Worm (Caenorhabditis elegans) whole organism, L4 larva: ENCODE data around the gene flp-19.

Experiments used
- ces-1 ChIP-seq: fragments of 150-350 bp; sonication (generic microtip); optimal IDR thresholded peaks from 4 replicates; lab custom pipeline; 2014; ENCODE audit warnings: missing biosample characterization, missing genetic modification reagents, missing genetic modification characterization
- jun-1 ChIP-seq: fragments of 150-350 bp; optimal IDR thresholded peaks from 2 replicates; lab custom pipeline; 2014; ENCODE audit warnings: missing biosample characterization, missing genetic modification reagents, missing genetic modification characterization
- nhr-237 ChIP-seq: sonication (generic microtip); optimal IDR thresholded peaks from 2 replicates; lab custom pipeline; 2017; ENCODE audit warnings: missing biosample characterization, missing genetic modification characterization
- nhr-28 ChIP-seq: fragments of 150-350 bp; optimal IDR thresholded peaks from 2 replicates; lab custom pipeline; 2014; ENCODE audit warnings: missing biosample characterization, missing genetic modification characterization
- pqm-1 ChIP-seq: sonication (generic microtip); optimal IDR thresholded peaks from 2 replicates; lab custom pipeline; 2017; ENCODE audit warnings: missing biosample characterization, missing genetic modification characterization
- skn-1 ChIP-seq: fragments of 150-350 bp; optimal IDR thresholded peaks from 2 replicates; lab custom pipeline; 2014; ENCODE audit warnings: missing biosample characterization, missing genetic modification characterization
- spr-1 ChIP-seq: sonication (generic microtip); optimal IDR thresholded peaks from 2 replicates; lab custom pipeline; 2016; ENCODE audit warnings: mild to moderate bottlenecking, missing genetic modification characterization, missing compliant biosample characterization

DNA sequence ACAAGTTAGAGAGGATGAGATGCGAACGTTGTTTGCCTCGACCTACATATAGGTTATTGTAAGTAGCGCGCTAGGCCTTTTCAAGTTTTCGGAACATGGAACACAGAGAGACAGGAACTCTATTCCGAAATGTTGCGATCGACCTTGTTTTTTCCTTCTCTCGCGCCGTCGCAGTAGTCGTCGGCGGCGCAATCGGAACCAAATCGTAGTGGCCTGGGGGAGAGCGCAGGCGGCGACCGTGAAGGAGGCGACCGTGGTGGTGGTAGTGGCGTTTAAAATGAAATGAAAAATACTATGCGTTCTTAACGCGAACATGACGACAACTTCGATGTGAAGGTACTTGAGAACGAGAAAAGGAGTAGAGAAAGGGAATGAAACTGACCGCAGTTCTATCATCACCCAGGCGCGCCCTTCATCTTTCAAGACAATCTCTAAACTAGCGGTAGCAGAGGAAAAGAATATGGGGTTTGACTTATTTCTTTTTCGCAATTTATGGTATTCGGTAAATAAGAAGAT is 43.2 kb downstream of the flp-19 start:
- no peak for TF ChIP-seq spr-1 (tag; lab: Kevin White, UChicago)
- TF ChIP-seq nhr-28 (tag; lab: Kevin White, UChicago): peak; percentile 10
- TF ChIP-seq skn-1: no peak
- no peak for TF ChIP-seq pqm-1 (tag; lab: Kevin White, UChicago)
- no peak for TF ChIP-seq nhr-237 (tag; lab: Kevin White, UChicago)
- no peak for TF ChIP-seq jun-1
- TF ChIP-seq ces-1 (GFP tag; lab: Kevin White, UChicago): no peak
